Fruit fly (Drosophila melanogaster) whole organism, prepupa: ENCODE data around the gene CG3036.
A peak's percentile ranks its signal among the peaks of the same experiment; 100 is the strongest.

Source experiments
- Blimp-1 ChIP-seq: fragments of 200-800 bp; sonication (Bioruptor generic); optimal IDR thresholded peaks from 3 replicates; lab custom pipeline; 2017; ENCODE audit warnings: missing biosample characterization, missing genetic modification characterization, mild to moderate bottlenecking, moderate library complexity, missing genetic modification reagents
- CG10631 ChIP-seq: fragments of 200-800 bp; sonication (Bioruptor generic); optimal IDR thresholded peaks from 2 replicates; lab custom pipeline; 2016; ENCODE audit warnings: missing biosample characterization, missing genetic modification characterization
- CG10669 ChIP-seq: fragments of 200-800 bp; sonication (Bioruptor generic); optimal IDR thresholded peaks from 3 replicates; lab custom pipeline; 2018; ENCODE audit warnings: missing biosample characterization, mild to moderate bottlenecking, missing genetic modification characterization, moderate library complexity
- CG11762 ChIP-seq: fragments of 200-800 bp; sonication (Bioruptor generic); optimal IDR thresholded peaks from 3 replicates; lab custom pipeline; 2016; ENCODE audit warnings: missing biosample characterization, missing genetic modification characterization; ENCODE audit not compliant: insufficient read depth
- CG11902 ChIP-seq: fragments of 200-800 bp; sonication (Bioruptor generic); optimal IDR thresholded peaks from 3 replicates; lab custom pipeline; 2016; ENCODE audit warnings: missing biosample characterization, missing genetic modification characterization
- CG1621 ChIP-seq: fragments of 200-800 bp; sonication (Bioruptor generic); optimal IDR thresholded peaks from 3 replicates; lab custom pipeline; 2018; ENCODE audit warnings: missing biosample characterization, mild to moderate bottlenecking, missing genetic modification characterization
- CG16779 ChIP-seq: fragments of 200-800 bp; sonication (Bioruptor generic); optimal IDR thresholded peaks from 3 replicates; lab custom pipeline; 2017; ENCODE audit warnings: missing biosample characterization, mild to moderate bottlenecking, missing genetic modification characterization
- CG3032 ChIP-seq: fragments of 200-800 bp; optimal IDR thresholded peaks from 2 replicates; lab custom pipeline; 2019; ENCODE audit warnings: missing biosample characterization, mild to moderate bottlenecking, missing genetic modification characterization, moderate library complexity
- CG31627 ChIP-seq: fragments of 200-800 bp; sonication (Bioruptor generic); optimal IDR thresholded peaks from 3 replicates; lab custom pipeline; 2016; ENCODE audit warnings: missing biosample characterization, missing genetic modification characterization
- CG32006 ChIP-seq: fragments of 200-800 bp; sonication (Bioruptor generic); optimal IDR thresholded peaks from 3 replicates; lab custom pipeline; 2017; ENCODE audit warnings: missing biosample characterization, mild to moderate bottlenecking, missing genetic modification characterization
- CG34406 ChIP-seq: fragments of 200-800 bp; sonication (Bioruptor generic); optimal IDR thresholded peaks from 3 replicates; lab custom pipeline; 2016; ENCODE audit warnings: missing biosample characterization, missing genetic modification characterization
- CG3919 ChIP-seq: fragments of 200-800 bp; sonication (Bioruptor generic); optimal IDR thresholded peaks from 3 replicates; lab custom pipeline; 2016; ENCODE audit warnings: missing biosample characterization, missing genetic modification characterization
- CG6163 ChIP-seq: fragments of 200-800 bp; sonication (Bioruptor generic); IDR thresholded peaks from 3 replicates; pipeline ENCODE4 v1.3.6; 2022; ENCODE audit warnings: missing biosample characterization, missing genetic modification characterization
- CG6792 ChIP-seq: fragments of 200-800 bp; sonication (Bioruptor generic); optimal IDR thresholded peaks from 3 replicates; lab custom pipeline; 2016; ENCODE audit warnings: missing biosample characterization, missing genetic modification characterization
- CG6808 ChIP-seq: fragments of 200-800 bp; sonication (Bioruptor generic); optimal IDR thresholded peaks from 3 replicates; lab custom pipeline; 2017; ENCODE audit warnings: missing biosample characterization, missing genetic modification characterization, mild to moderate bottlenecking, moderate library complexity, missing genetic modification reagents
- CG6854 ChIP-seq: fragments of 200-800 bp; sonication (Bioruptor generic); optimal IDR thresholded peaks from 2 replicates; lab custom pipeline; 2017; ENCODE audit warnings: missing biosample characterization, mild to moderate bottlenecking, missing genetic modification characterization
- CG7368 ChIP-seq: fragments of 200-800 bp; sonication (Bioruptor generic); optimal IDR thresholded peaks from 3 replicates; lab custom pipeline; 2016; ENCODE audit warnings: missing biosample characterization, missing genetic modification characterization
- CG8119 ChIP-seq: fragments of 200-800 bp; sonication (Bioruptor generic); IDR thresholded peaks from 3 replicates; pipeline ENCODE4 v1.3.6; 2022; ENCODE audit warnings: missing biosample characterization, missing genetic modification characterization
- CG8319 ChIP-seq: fragments of 200-800 bp; sonication (Bioruptor generic); optimal IDR thresholded peaks from 3 replicates; lab custom pipeline; 2016; ENCODE audit warnings: missing biosample characterization, missing genetic modification characterization
- CG8632 ChIP-seq: fragments of 200-800 bp; sonication (Bioruptor generic); optimal IDR thresholded peaks from 3 replicates; lab custom pipeline; 2016; ENCODE audit warnings: missing biosample characterization, missing genetic modification characterization
- CG9139 ChIP-seq: fragments of 200-800 bp; sonication (Bioruptor generic); optimal IDR thresholded peaks from 3 replicates; lab custom pipeline; 2017; ENCODE audit warnings: missing biosample characterization, mild to moderate bottlenecking, missing genetic modification characterization
- Eip75B ChIP-seq: fragments of 200-800 bp; sonication (Bioruptor generic); optimal IDR thresholded peaks from 3 replicates; lab custom pipeline; 2016; ENCODE audit warnings: missing biosample characterization, missing genetic modification characterization
- Eip78C ChIP-seq: fragments of 200-800 bp; sonication (Bioruptor generic); peaks from one replicate; lab custom pipeline; 2016; ENCODE audit warnings: missing biosample characterization, missing genetic modification characterization
- Eip93F ChIP-seq: fragments of 200-800 bp; sonication (Bioruptor generic); optimal IDR thresholded peaks from 2 replicates; lab custom pipeline; 2016; ENCODE audit warnings: missing biosample characterization, mild to moderate bottlenecking, missing genetic modification characterization
- Ets21C ChIP-seq: fragments of 200-800 bp; sonication (Bioruptor generic); optimal IDR thresholded peaks from 3 replicates; lab custom pipeline; 2016; ENCODE audit warnings: missing biosample characterization, missing genetic modification characterization
- Hr38 ChIP-seq: sonication (Bioruptor generic); optimal IDR thresholded peaks from 2 replicates; lab custom pipeline; 2016; ENCODE audit warnings: missing biosample characterization, missing genetic modification characterization
- Hr39 ChIP-seq: fragments of 200-800 bp; sonication (Bioruptor generic); optimal IDR thresholded peaks from 2 replicates; lab custom pipeline; 2016; ENCODE audit warnings: missing biosample characterization, missing genetic modification characterization
- Hr4 ChIP-seq: fragments of 200-800 bp; sonication (Bioruptor generic); optimal IDR thresholded peaks from 3 replicates; lab custom pipeline; 2016; ENCODE audit warnings: missing biosample characterization, missing genetic modification characterization
- Met ChIP-seq: fragments of 200-800 bp; sonication (Bioruptor generic); optimal IDR thresholded peaks from 3 replicates; lab custom pipeline; 2016; ENCODE audit warnings: missing biosample characterization, missing genetic modification characterization
- OdsH ChIP-seq: fragments of 200-800 bp; sonication (Bioruptor generic); optimal IDR thresholded peaks from 3 replicates; lab custom pipeline; 2016; ENCODE audit warnings: missing biosample characterization, missing genetic modification characterization
- Smox ChIP-seq: fragments of 200-800 bp; sonication (Bioruptor generic); optimal IDR thresholded peaks from 3 replicates; lab custom pipeline; 2016; ENCODE audit warnings: missing biosample characterization, missing genetic modification characterization
- Sox14 ChIP-seq: fragments of 200-800 bp; sonication (Bioruptor generic); optimal IDR thresholded peaks from 3 replicates; lab custom pipeline; 2016; ENCODE audit warnings: missing biosample characterization, missing genetic modification characterization
- Sox15 ChIP-seq: fragments of 200-800 bp; sonication (Bioruptor generic); optimal IDR thresholded peaks from 3 replicates; lab custom pipeline; 2016; ENCODE audit warnings: missing biosample characterization, missing genetic modification characterization
- achi ChIP-seq: fragments of 200-800 bp; sonication (Bioruptor generic); optimal IDR thresholded peaks from 3 replicates; lab custom pipeline; 2016; ENCODE audit warnings: missing biosample characterization, missing genetic modification characterization
- acj6 ChIP-seq: fragments of 200-800 bp; sonication (Bioruptor generic); optimal IDR thresholded peaks from 3 replicates; lab custom pipeline; 2016; ENCODE audit warnings: missing biosample characterization, missing genetic modification characterization
- cyc ChIP-seq: fragments of 200-800 bp; sonication (Bioruptor generic); optimal IDR thresholded peaks from 3 replicates; lab custom pipeline; 2016; ENCODE audit warnings: missing biosample characterization, missing genetic modification characterization
- dac ChIP-seq: fragments of 200-800 bp; sonication (Bioruptor generic); optimal IDR thresholded peaks from 2 replicates; lab custom pipeline; 2017; ENCODE audit warnings: missing biosample characterization, mild to moderate bottlenecking, missing genetic modification characterization
- dsx ChIP-seq: fragments of 200-800 bp; optimal IDR thresholded peaks from 3 replicates; lab custom pipeline; 2019; ENCODE audit warnings: missing biosample characterization, mild to moderate bottlenecking, missing genetic modification characterization, moderate library complexity; ENCODE audit not compliant: poor library complexity, severe bottlenecking
- eg ChIP-seq: fragments of 200-800 bp; sonication (Bioruptor generic); IDR thresholded peaks from 3 replicates; pipeline ENCODE4 v1.3.6; 2022; ENCODE audit warnings: missing biosample characterization, missing genetic modification characterization
- esn ChIP-seq: fragments of 200-800 bp; sonication (Bioruptor generic); optimal IDR thresholded peaks from 2 replicates; lab custom pipeline; 2016; ENCODE audit warnings: missing biosample characterization, mild to moderate bottlenecking, missing genetic modification characterization, moderate library complexity
- fd59A ChIP-seq: fragments of 200-800 bp; sonication (Bioruptor generic); optimal IDR thresholded peaks from 2 replicates; lab custom pipeline; 2017; ENCODE audit warnings: missing biosample characterization, mild to moderate bottlenecking, missing genetic modification characterization, missing genetic modification reagents
- fd85E ChIP-seq: fragments of 200-800 bp; sonication (Bioruptor generic); optimal IDR thresholded peaks from 3 replicates; lab custom pipeline; 2016; ENCODE audit warnings: missing biosample characterization, missing genetic modification characterization
- fkh ChIP-seq: fragments of 200-800 bp; sonication (Bioruptor generic); optimal IDR thresholded peaks from 3 replicates; lab custom pipeline; 2017; ENCODE audit warnings: missing biosample characterization, mild to moderate bottlenecking, missing genetic modification characterization, moderate library complexity
- lz ChIP-seq: fragments of 200-800 bp; sonication (Bioruptor generic); optimal IDR thresholded peaks from 3 replicates; lab custom pipeline; 2016; ENCODE audit warnings: missing biosample characterization, missing genetic modification characterization
- net ChIP-seq: fragments of 200-800 bp; sonication (Bioruptor generic); optimal IDR thresholded peaks from 3 replicates; lab custom pipeline; 2016; ENCODE audit warnings: missing biosample characterization, missing genetic modification characterization
- pdm3 ChIP-seq: fragments of 200-800 bp; sonication (Bioruptor generic); optimal IDR thresholded peaks from 3 replicates; lab custom pipeline; 2016; ENCODE audit warnings: missing biosample characterization, missing genetic modification characterization
- salr ChIP-seq, 2 experiments: fragments of 200-800 bp; sonication (Bioruptor generic); optimal IDR thresholded peaks; 3 replicates each; lab custom pipeline; 2016 to 2018; ENCODE audit warnings: missing biosample characterization in 2 of 2, missing genetic modification characterization in 2 of 2, mild to moderate bottlenecking in 1 of 2
- spab ChIP-seq: fragments of 200-800 bp; sonication (Bioruptor generic); optimal IDR thresholded peaks from 2 replicates; lab custom pipeline; 2017; ENCODE audit warnings: missing biosample characterization, mild to moderate bottlenecking, missing genetic modification characterization, missing genetic modification reagents
- ss ChIP-seq, 2 experiments: fragments of 200-800 bp; sonication (Bioruptor generic); optimal IDR thresholded peaks; 2 replicates in 1 of 2; 3 replicates in 1 of 2; lab custom pipeline; 2017 to 2018; ENCODE audit warnings: mild to moderate bottlenecking in 2 of 2, missing biosample characterization in 2 of 2, missing genetic modification characterization in 2 of 2, moderate library complexity in 1 of 2
- svp ChIP-seq: fragments of 200-800 bp; sonication (Bioruptor generic); peaks from one replicate; lab custom pipeline; 2016; ENCODE audit warnings: missing biosample characterization, missing genetic modification characterization
- topi ChIP-seq: fragments of 200-800 bp; sonication (Bioruptor generic); optimal IDR thresholded peaks from 3 replicates; lab custom pipeline; 2016; ENCODE audit warnings: missing biosample characterization, missing genetic modification characterization
- vri ChIP-seq: fragments of 200-800 bp; sonication (Bioruptor generic); optimal IDR thresholded peaks from 3 replicates; lab custom pipeline; 2016; ENCODE audit warnings: missing biosample characterization, mild to moderate bottlenecking, missing genetic modification characterization

Gene CG3036

DNA sequence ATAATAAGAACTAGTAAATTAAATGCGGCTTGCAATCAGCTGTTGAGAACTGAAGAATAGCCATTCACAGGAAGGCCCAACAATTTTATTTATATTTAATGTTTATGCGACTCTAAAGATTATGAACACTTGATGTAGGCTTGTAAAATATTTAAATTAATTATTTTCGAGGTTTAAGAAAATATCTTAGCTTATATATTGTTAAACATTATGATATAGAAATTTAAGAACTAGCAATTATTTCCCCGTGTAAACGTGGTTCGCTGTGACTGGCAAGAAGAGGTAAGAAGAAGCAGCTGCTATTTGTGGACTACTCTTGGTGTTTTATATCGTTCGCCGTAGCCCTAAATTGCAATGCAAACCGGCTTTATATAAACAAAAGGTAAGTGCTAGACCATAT lies 53.4 kb downstream of the CG3036 start, which contains the start of the genes mRpL24 and betaggt-I:
TSS of gene mRpL24 (minus strand) at position 62 of the 400 bp plus-strand sequence.
TSS of gene betaggt-I (plus strand) at position 280 of the 400 bp plus-strand sequence.
- TF ChIP-seq dac (GFP tag; lab: Kevin White, UChicago) (peak; percentile 93), CG6854 (GFP tag; lab: Kevin White, UChicago) (peak; percentile 85), CG34406 (GFP tag; lab: Kevin White, UChicago) (peak; percentile 97), Eip75B (GFP tag; lab: Kevin White, UChicago) (peak; percentile 94), svp (GFP tag; lab: Kevin White, UChicago) (peak; percentile 96), CG9139 (peak; percentile 93), CG3919 (GFP tag; lab: Kevin White, UChicago) (peak; percentile 97), spab (GFP tag; lab: Kevin White, UChicago) (peak; percentile 92), Sox15 (GFP tag; lab: Kevin White, UChicago) (peak; percentile 96), CG10669 (GFP tag; lab: Kevin White, UChicago) (peak; percentile 96), Ets21C (GFP tag; lab: Kevin White, UChicago) (peak; percentile 90), CG10631 (peak; percentile 98), CG8632 (GFP tag; lab: Kevin White, UChicago) (peak; percentile 96), Eip78C (GFP tag; lab: Kevin White, UChicago) (peak; percentile 99), vri (GFP tag; lab: Kevin White, UChicago) (peak; percentile 89), acj6 (GFP tag; lab: Kevin White, UChicago) (peak; percentile 97), CG31627 (peak; percentile 95), topi (GFP tag; lab: Kevin White, UChicago) (peak; percentile 96), CG8319 (GFP tag; lab: Kevin White, UChicago) (peak; percentile 89), fkh (GFP tag; lab: Kevin White, UChicago) (peak; percentile 87), Sox14 (peak; percentile 96), CG6808 (GFP tag; lab: Kevin White, UChicago) (peak; percentile 90), Met (GFP tag; lab: Kevin White, UChicago) (peak; percentile 95), CG11762 (GFP tag; lab: Kevin White, UChicago) (peak; percentile 89), CG32006 (GFP tag; lab: Kevin White, UChicago) (peak; percentile 97), CG6163 (GFP tag; lab: Robert Waterston, UW) (peak; percentile 98), net (peak; percentile 96), achi (GFP tag; lab: Kevin White, UChicago) (peak; percentile 95), Hr4 (peak; percentile 95), lz (peak; percentile 97), cyc (GFP tag; lab: Kevin White, UChicago) (peak; percentile 95), CG16779 (peak; percentile 90), Hr38 (GFP tag; lab: Kevin White, UChicago) (no peak), CG3032 (peak; percentile 99), fd59A (GFP tag; lab: Kevin White, UChicago) (peak; percentile 91), fd85E (GFP tag; lab: Kevin White, UChicago) (peak; percentile 28), Blimp-1 (GFP tag; lab: Kevin White, UChicago) (peak; percentile 87), dsx (GFP tag; lab: Kevin White, UChicago) (peak; percentile 97), CG8119 (GFP tag; lab: Robert Waterston, UW) (peak; percentile 95), salr (GFP tag; optimal IDR thresholded peaks at IDR 0.05; lab: Kevin White, UChicago) (peak in 1 of 2 experiments; percentile 94), pdm3 (GFP tag; lab: Kevin White, UChicago) (peak; percentile 97), CG11902 (GFP tag; lab: Kevin White, UChicago) (peak; percentile 92), CG1621 (tag; lab: Kevin White, UChicago) (peak; percentile 91), eg (peak; percentile 99), ss (GFP tag; optimal IDR thresholded peaks at IDR 0.05; lab: Kevin White, UChicago) (peak; percentile 89 to 94), Hr39 (peak; percentile 90), CG7368 (peak; percentile 90), Eip93F (GFP tag; lab: Kevin White, UChicago) (peak; percentile 81), CG6792 (peak; percentile 96), esn (GFP tag; lab: Kevin White, UChicago) (peak; percentile 98), OdsH (GFP tag; lab: Kevin White, UChicago) (peak; percentile 98), Smox (peak; percentile 95)
